Fruit fly (Drosophila melanogaster): ENCODE measurements around the gene CG11313.

The CG11313 gene

dm6 chr3R:30762230-30762629, 31.3 kb upstream of the CG11313 start:
- TF ChIP-seq D (optimal IDR thresholded peaks at IDR 0.05) (peak; percentile 78), D (GFP tag; optimal IDR thresholded peaks at IDR 0.05) (no peak), CG15479 (GFP tag; optimal IDR thresholded peaks at IDR 0.05) (peak; percentile 55), pros (GFP tag; optimal IDR thresholded peaks at IDR 0.05) (peak; percentile 71), ac (GFP tag; optimal IDR thresholded peaks at IDR 0.05) (peak; percentile 56), ash1 (GFP tag; optimal IDR thresholded peaks at IDR 0.05) (no peak), YL-1 (GFP tag; optimal IDR thresholded peaks at IDR 0.05) (no peak), MBD-R2 (GFP tag; IDR thresholded peaks at IDR 0.05) (no peak), hth (optimal IDR thresholded peaks at IDR 0.05) (no peak), tll (GFP tag; optimal IDR thresholded peaks at IDR 0.05) (peak in 1 of 2 experiments; percentile 98), twi (tag; optimal IDR thresholded peaks at IDR 0.05) (peak; percentile 91), tap (tag; optimal IDR thresholded peaks at IDR 0.05) (no peak), sima (GFP tag; optimal IDR thresholded peaks at IDR 0.05) (no peak), zen (tag; optimal IDR thresholded peaks at IDR 0.05) (peak; percentile 64)

DNA sequence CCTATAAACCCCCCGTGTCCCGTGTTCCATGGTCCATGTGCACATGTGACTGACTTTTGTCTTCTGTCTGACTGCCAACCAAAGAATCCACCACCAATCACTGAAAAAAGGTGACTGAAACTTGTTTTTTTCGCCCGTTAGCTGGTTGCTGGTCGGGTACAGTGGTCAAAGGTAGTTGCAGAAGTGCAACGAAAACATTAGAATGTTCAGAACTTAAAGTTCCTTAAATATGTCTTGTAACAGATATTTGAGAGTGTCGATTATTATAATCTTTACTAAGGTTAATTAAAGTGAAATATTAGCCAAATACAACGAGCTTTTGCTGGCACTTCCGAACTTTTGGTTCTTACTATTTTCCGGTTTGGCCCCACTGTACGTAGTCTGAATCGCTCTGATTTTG, 30.2 kb upstream of the CG11313 start:
- peak; percentile 59 for TF ChIP-seq CG30403 (GFP tag; optimal IDR thresholded peaks at IDR 0.05)
- TF ChIP-seq seq (GFP tag; IDR thresholded peaks at IDR 0.05) = 0 out of 2 replicates have a peak, but pooled peaks have one; percentile 23
- TF ChIP-seq CG9876 (GFP tag; optimal IDR thresholded peaks at IDR 0.05) = no peak
- peak in 1 of 2 experiments; percentile 70 for TF ChIP-seq eve (GFP tag; optimal IDR thresholded peaks at IDR 0.05)
- TF ChIP-seq zen (tag; optimal IDR thresholded peaks at IDR 0.05) = peak; percentile 52
- TF ChIP-seq HmgD (GFP tag; optimal IDR thresholded peaks at IDR 0.05) = no peak
- peak; percentile 23 for TF ChIP-seq CG5180 (GFP tag; optimal IDR thresholded peaks at IDR 0.05)
- peak; percentile 24; the same call in 1 of the 3 replicates for TF ChIP-seq B-H1 (GFP tag; IDR thresholded peaks at IDR 0.05)
- TF ChIP-seq ab (GFP tag; optimal IDR thresholded peaks at IDR 0.05) = no peak
- TF ChIP-seq CG11696 (GFP tag; IDR thresholded peaks at IDR 0.05) = no peak
- TF ChIP-seq HLH3B (GFP tag; IDR thresholded peaks at IDR 0.05) = peak; percentile 62
- TF ChIP-seq Ssrp (tag; optimal IDR thresholded peaks at IDR 0.05) = peak; percentile 45
- TF ChIP-seq ato (GFP tag; IDR thresholded peaks at IDR 0.05; ENCODE audit: partially characterized antibody) = no peak
- no peak for TF ChIP-seq CG32532 (GFP tag; IDR thresholded peaks at IDR 0.05)
- no peak for TF ChIP-seq CG6854 (GFP tag; optimal IDR thresholded peaks at IDR 0.05)
- TF ChIP-seq cas (GFP tag; IDR thresholded peaks at IDR 0.05) = no peak
- 0 out of 3 replicates have a peak, but pooled peaks have one; percentile 26 for TF ChIP-seq gce (GFP tag; IDR thresholded peaks at IDR 0.05)
- peak; percentile 50 for TF ChIP-seq Spps (tag; optimal IDR thresholded peaks at IDR 0.05)
- TF ChIP-seq Hr3 (GFP tag; optimal IDR thresholded peaks at IDR 0.05) = peak; percentile 15
- TF ChIP-seq CG12236 (GFP tag; optimal IDR thresholded peaks at IDR 0.05) = peak; percentile 31
- TF ChIP-seq dati (GFP tag; IDR thresholded peaks at IDR 0.05) = no peak
- TF ChIP-seq ems (GFP tag; optimal IDR thresholded peaks at IDR 0.05) = peak; percentile 44
- no peak for TF ChIP-seq CG3995 (GFP tag; optimal IDR thresholded peaks at IDR 0.05)
- peak; percentile 63 for TF ChIP-seq ken (GFP tag; IDR thresholded peaks at IDR 0.05)
- no peak for TF ChIP-seq CG17612 (GFP tag; IDR thresholded peaks at IDR 0.05)
- peak; percentile 63 for TF ChIP-seq CG2202 (tag; optimal IDR thresholded peaks at IDR 0.05)
- TF ChIP-seq CG17568 (GFP tag; optimal IDR thresholded peaks at IDR 0.05) = no peak
- TF ChIP-seq CG2875 (GFP tag; optimal IDR thresholded peaks at IDR 0.05) = no peak
- no peak for TF ChIP-seq Ravus (GFP tag; IDR thresholded peaks at IDR 0.05)
- 0 out of 2 replicates have a peak, but pooled peaks have one; percentile 30 for TF ChIP-seq CG10959 (GFP tag; IDR thresholded peaks at IDR 0.05)
- no peak for TF ChIP-seq Taf1 (GFP tag; IDR thresholded peaks at IDR 0.05)
- TF ChIP-seq CG9727 (GFP tag; optimal IDR thresholded peaks at IDR 0.05) = peak; percentile 63
- no peak for TF ChIP-seq unc-4 (GFP tag; IDR thresholded peaks at IDR 0.05; ENCODE audit: partially characterized antibody)
- peak; percentile 20 for TF ChIP-seq CG6654 (GFP tag; optimal IDR thresholded peaks at IDR 0.05)
- TF ChIP-seq nau (GFP tag; optimal IDR thresholded peaks at IDR 0.05) = no peak
- TF ChIP-seq Sry-δ (GFP tag; optimal IDR thresholded peaks at IDR 0.05) = no peak
- TF ChIP-seq caup (GFP tag; optimal IDR thresholded peaks at IDR 0.05; ENCODE audit: severe bottlenecking) = no peak
- peak; percentile 49 for TF ChIP-seq CG8359 (GFP tag; optimal IDR thresholded peaks at IDR 0.05; ENCODE audit: borderline replicate concordance)

All from whole organism, embryonic.